Worm (Caenorhabditis elegans) whole organism, midembryonic: ENCODE measurements around the gene F28H6.4.

Source experiments
- T22C8.4 ChIP-seq: fragments of 200-800 bp; sonication (Bioruptor generic); IDR thresholded peaks from 2 replicates; pipeline ENCODE4 v1.3.6; 2022; ENCODE audit warnings: missing genetic modification characterization, missing compliant biosample characterization
- cog-1 ChIP-seq: sonication (generic microtip); optimal IDR thresholded peaks from 2 replicates; lab custom pipeline; 2016; ENCODE audit warnings: missing genetic modification characterization, missing compliant biosample characterization
- flt-1 ChIP-seq: fragments of 200-800 bp; sonication (Bioruptor generic); IDR thresholded peaks from 2 replicates; pipeline ENCODE4 v1.3.6; 2022; ENCODE audit warnings: missing genetic modification characterization, missing compliant biosample characterization
- klf-2 ChIP-seq: fragments of 200-800 bp; sonication (Bioruptor generic); conservative IDR thresholded peaks from 2 replicates; pipeline ENCODE4 v1.3.6; 2022; ENCODE audit warnings: missing genetic modification reagents, missing genetic modification characterization, missing compliant biosample characterization
- ref-1 ChIP-seq: fragments of 200-800 bp; sonication (Bioruptor generic); conservative IDR thresholded peaks from 2 replicates; pipeline ENCODE4 v1.3.6; 2022; ENCODE audit warnings: missing genetic modification reagents, missing genetic modification characterization, missing compliant biosample characterization
- ztf-23 ChIP-seq: fragments of 200-800 bp; sonication (Bioruptor generic); IDR thresholded peaks from 2 replicates; pipeline ENCODE4 v1.3.6; 2022; ENCODE audit warnings: missing genetic modification reagents, missing genetic modification characterization, missing compliant biosample characterization

DNA sequence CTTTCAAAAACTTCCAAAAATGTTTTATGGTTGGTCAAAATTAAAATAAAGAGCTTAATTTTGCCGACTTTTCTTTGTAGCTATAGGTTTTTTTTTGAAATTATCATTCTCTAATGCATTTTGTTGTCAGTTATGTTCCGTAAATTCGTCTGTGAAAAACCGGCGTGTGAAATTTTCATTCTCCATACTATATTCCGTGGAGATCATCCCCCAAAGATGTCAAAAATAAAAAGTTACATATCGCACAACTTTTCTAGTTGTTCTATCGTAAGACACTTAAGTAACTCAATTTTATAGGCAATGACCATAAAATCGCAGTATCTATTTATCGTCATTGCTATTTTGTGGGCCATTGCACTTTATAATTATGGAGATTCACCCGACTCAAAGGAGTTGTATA lies 51.0 kb downstream of the F28H6.4 start, which contains the start of gene C37E2.10:
- TF ChIP-seq klf-2 (GFP tag; lab: Robert Waterston, UW) (no peak), T22C8.4 (GFP tag; lab: Robert Waterston, UW) (no peak), ref-1 (GFP tag; lab: Robert Waterston, UW) (no peak), ztf-23 (GFP tag; lab: Robert Waterston, UW) (no peak), flt-1 (GFP tag; lab: Robert Waterston, UW) (no peak), cog-1 (tag; lab: Kevin White, UChicago) (no peak)
